Worm (Caenorhabditis elegans): ENCODE data around the gene eco-1.

The eco-1 gene

DNA sequence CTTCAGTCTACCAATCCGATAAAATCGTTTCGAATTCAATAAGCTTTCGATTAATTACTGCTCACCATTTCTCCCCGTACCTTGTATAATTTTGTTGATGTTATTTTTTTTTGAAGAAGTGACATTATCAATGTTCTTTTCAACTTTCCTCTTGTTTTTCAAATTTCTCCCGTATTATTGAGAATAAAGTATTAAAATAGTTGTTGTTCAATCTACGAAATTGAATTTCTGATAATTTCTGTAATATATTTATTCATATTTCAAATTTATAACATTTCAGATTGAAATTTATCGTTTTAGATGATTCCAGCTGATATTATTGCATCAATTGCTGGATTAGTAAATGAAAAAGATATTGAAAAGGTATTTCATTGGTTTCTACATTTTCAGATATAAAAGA is 27.0 kb upstream of the eco-1 start, which contains the start of gene trd-1:
TSS of gene trd-1 (plus strand) at position 301 of the 400 bp plus-strand sequence.
- no peak for TF ChIP-seq ceh-83 (GFP tag; optimal IDR thresholded peaks at IDR 0.05)
- no peak for TF ChIP-seq lin-32 (GFP tag; optimal IDR thresholded peaks at IDR 0.05)
- no peak for TF ChIP-seq ces-1 (GFP tag; optimal IDR thresholded peaks at IDR 0.05)
- no peak for TF ChIP-seq bed-3 (GFP tag; optimal IDR thresholded peaks at IDR 0.05)
- TF ChIP-seq tbx-8 (GFP tag; optimal IDR thresholded peaks at IDR 0.05), result no peak
- TF ChIP-seq hlh-1 (tag; optimal IDR thresholded peaks at IDR 0.05), result no peak

DNA sequence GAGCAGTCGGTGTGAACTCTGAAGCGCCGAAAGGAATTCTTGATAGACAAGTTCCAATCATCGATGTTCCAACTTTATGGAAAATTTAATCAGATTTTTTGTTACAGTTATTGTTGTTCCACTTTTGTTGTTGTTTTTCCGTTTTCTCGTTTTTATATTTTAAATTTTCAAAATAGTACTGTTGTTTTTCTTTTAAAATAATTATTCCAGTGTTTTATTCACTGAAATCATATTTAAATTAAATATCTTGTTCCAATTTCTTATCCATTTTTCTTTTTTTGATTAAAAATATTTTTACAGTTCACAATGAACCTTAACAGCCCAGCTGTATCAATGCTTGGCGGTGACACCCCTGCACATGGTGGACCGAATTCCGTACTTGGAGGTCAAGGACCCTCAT is 24.8 kb upstream of the eco-1 start, which contains the start of gene tbp-1:
TSS of gene tbp-1 (plus strand) at position 301 of the 400 bp plus-strand sequence.
- TF ChIP-seq nhr-12 (tag; optimal IDR thresholded peaks at IDR 0.05) (no peak), pha-4 (tag; optimal IDR thresholded peaks at IDR 0.05) (no peak), hlh-1 (tag; optimal IDR thresholded peaks at IDR 0.05) (no peak), elt-3 (tag; optimal IDR thresholded peaks at IDR 0.05) (no peak), tbx-8 (GFP tag; optimal IDR thresholded peaks at IDR 0.05) (no peak), lsy-2 (tag; optimal IDR thresholded peaks at IDR 0.05) (no peak), nhr-76 (tag; optimal IDR thresholded peaks at IDR 0.05) (no peak), unc-39 (tag; optimal IDR thresholded peaks at IDR 0.05) (no peak), nhr-2 (tag; optimal IDR thresholded peaks at IDR 0.05) (no peak), M03D4.4 (tag; optimal IDR thresholded peaks at IDR 0.05) (no peak), lin-13 (tag; optimal IDR thresholded peaks at IDR 0.05) (no peak), unc-120 (tag; optimal IDR thresholded peaks at IDR 0.05; ENCODE audit: poor library complexity, severe bottlenecking) (no peak), sptf-1 (tag; optimal IDR thresholded peaks at IDR 0.05) (no peak), mab-5 (tag; optimal IDR thresholded peaks at IDR 0.05) (no peak), nhr-28 (tag; optimal IDR thresholded peaks at IDR 0.05) (no peak), sem-2 (GFP tag; optimal IDR thresholded peaks at IDR 0.05) (no peak)

DNA sequence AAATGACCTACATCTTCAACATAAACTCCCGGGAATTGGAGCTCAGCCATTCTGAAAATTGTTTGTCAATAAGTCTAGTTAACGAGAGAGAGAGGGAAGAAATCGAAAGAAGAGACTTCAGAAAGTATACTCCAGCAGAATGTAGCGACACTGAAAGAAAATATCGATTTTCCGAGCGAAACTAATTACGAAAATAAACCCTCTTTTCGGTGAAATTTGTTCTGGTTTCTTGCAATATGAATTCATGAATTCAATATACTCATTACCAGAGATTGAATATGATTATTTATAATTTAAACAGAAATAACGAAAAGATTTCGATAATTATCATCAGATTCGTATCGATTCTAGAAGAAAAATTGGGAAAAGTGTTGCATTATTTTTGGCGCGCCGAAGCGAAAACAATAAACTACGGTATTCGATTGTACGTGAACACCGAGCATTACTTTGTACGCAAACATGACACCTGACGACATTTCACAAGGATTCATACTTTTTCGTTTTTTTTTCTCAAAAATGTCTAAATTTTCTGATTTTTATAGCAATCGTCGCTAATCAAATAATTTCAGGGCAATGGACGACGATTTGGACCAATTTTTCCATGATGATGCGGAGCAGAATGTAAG is 22.8 kb upstream of the eco-1 start, which contains the start of the genes hmg-4 and T20B12.3:
TSS of gene hmg-4 (minus strand) at position 51 of the 626 bp plus-strand sequence.
TSS of gene T20B12.3 (plus strand) at position 570 of the 626 bp plus-strand sequence.
- TF ChIP-seq ces-1 (GFP tag; optimal IDR thresholded peaks at IDR 0.05) (peak; percentile 64), sptf-1 (tag; optimal IDR thresholded peaks at IDR 0.05) (no peak), M03D4.4 (tag; optimal IDR thresholded peaks at IDR 0.05) (no peak), mls-2 (tag; optimal IDR thresholded peaks at IDR 0.05) (no peak), mab-5 (tag; optimal IDR thresholded peaks at IDR 0.05) (no peak), lsy-2 (tag; optimal IDR thresholded peaks at IDR 0.05) (peak; percentile 94), nhr-12 (tag; optimal IDR thresholded peaks at IDR 0.05) (no peak), ceh-43 (GFP tag; optimal IDR thresholded peaks at IDR 0.05) (peak; percentile 16), bed-3 (GFP tag; optimal IDR thresholded peaks at IDR 0.05) (no peak), snpc-4 (tag; optimal IDR thresholded peaks at IDR 0.05) (no peak), pha-4 (tag; optimal IDR thresholded peaks at IDR 0.05) (peak; percentile 16), ceh-39 (tag; optimal IDR thresholded peaks at IDR 0.05) (no peak)

DNA sequence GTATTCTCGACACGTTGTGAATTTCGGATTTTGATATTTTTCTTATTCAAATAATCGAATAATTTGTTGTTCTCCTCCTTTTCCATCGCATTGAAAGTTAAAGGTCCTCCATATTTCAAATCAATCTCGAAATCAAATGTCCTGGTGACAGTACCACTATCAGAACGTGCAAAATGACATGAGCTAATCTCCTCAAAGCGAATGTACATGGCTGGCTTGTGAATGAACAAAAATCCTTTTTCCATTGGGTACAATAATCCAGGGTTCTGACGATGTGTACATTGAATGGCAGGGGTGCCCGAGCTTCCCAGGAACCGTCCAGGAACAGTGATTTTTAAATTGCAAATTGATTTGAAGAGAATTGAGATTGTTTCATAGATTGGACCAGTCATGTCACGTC is 21.2 kb upstream of the eco-1 start:
- TF ChIP-seq ceh-83 (GFP tag; optimal IDR thresholded peaks at IDR 0.05) (no peak), ham-2 (GFP tag; optimal IDR thresholded peaks at IDR 0.05) (no peak), nhr-2 (tag; optimal IDR thresholded peaks at IDR 0.05) (no peak), unc-62 (GFP tag; optimal IDR thresholded peaks at IDR 0.05) (no peak), mep-1 (tag; optimal IDR thresholded peaks at IDR 0.05) (no peak), lin-32 (GFP tag; optimal IDR thresholded peaks at IDR 0.05) (no peak), M03D4.4 (tag; optimal IDR thresholded peaks at IDR 0.05) (no peak), nhr-76 (tag; optimal IDR thresholded peaks at IDR 0.05) (no peak), tbx-8 (GFP tag; optimal IDR thresholded peaks at IDR 0.05) (no peak), unc-39 (tag; optimal IDR thresholded peaks at IDR 0.05) (no peak)

DNA sequence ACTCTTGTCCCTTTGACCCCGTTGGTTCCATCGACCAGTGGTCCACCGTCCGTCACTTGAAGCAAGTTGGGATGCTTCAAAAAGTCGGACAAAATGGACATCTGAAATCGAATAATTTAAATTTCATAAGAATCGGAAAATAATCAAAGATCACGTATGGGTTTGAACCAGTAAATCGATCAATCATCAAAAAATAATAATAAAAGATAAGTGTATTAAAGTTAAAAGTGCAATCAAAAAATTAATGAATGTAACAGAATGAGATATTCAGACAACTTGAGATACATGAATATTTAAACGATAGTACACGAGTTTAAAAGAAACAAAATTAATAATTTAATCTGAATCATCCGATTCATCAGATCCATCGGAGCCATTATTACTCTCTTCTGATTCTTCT is 20.1 kb upstream of the eco-1 start, which contains the start of gene T20B12.7:
TSS of gene T20B12.7 (minus strand) at position 101 of the 400 bp plus-strand sequence.
- no peak for TF ChIP-seq cnd-1 (tag; optimal IDR thresholded peaks at IDR 0.05)
- TF ChIP-seq unc-62 (GFP tag; optimal IDR thresholded peaks at IDR 0.05), result no peak
- no peak for TF ChIP-seq ztf-11 (tag; optimal IDR thresholded peaks at IDR 0.05)
- TF ChIP-seq hlh-1 (tag; optimal IDR thresholded peaks at IDR 0.05), result no peak
- TF ChIP-seq pha-4 (tag; optimal IDR thresholded peaks at IDR 0.05), result no peak
- no peak for TF ChIP-seq lin-13 (tag; optimal IDR thresholded peaks at IDR 0.05)
- TF ChIP-seq mls-2 (tag; optimal IDR thresholded peaks at IDR 0.05), result no peak
- no peak for TF ChIP-seq nhr-2 (tag; optimal IDR thresholded peaks at IDR 0.05)
- no peak for TF ChIP-seq unc-39 (tag; optimal IDR thresholded peaks at IDR 0.05)
- TF ChIP-seq ceh-43 (GFP tag; optimal IDR thresholded peaks at IDR 0.05), result no peak
- TF ChIP-seq ceh-83 (GFP tag; optimal IDR thresholded peaks at IDR 0.05), result no peak
- no peak for TF ChIP-seq lin-32 (GFP tag; optimal IDR thresholded peaks at IDR 0.05)
- TF ChIP-seq drap-1 (GFP tag; optimal IDR thresholded peaks at IDR 0.05), result no peak
- TF ChIP-seq nhr-28 (tag; optimal IDR thresholded peaks at IDR 0.05), result no peak
- no peak for TF ChIP-seq sptf-1 (tag; optimal IDR thresholded peaks at IDR 0.05)
- TF ChIP-seq bed-3 (GFP tag; optimal IDR thresholded peaks at IDR 0.05), result no peak
- TF ChIP-seq snpc-4 (tag; optimal IDR thresholded peaks at IDR 0.05), result no peak
